Fruit fly (Drosophila melanogaster) S2 (cell line): ENCODE data around the gene CASK.

Experiments
- CG8478 ChIP-seq: fragments of >200 bp; optimal IDR thresholded peaks from 2 replicates; lab custom pipeline; 2018
- CTCF ChIP-seq, 2 experiments: fragments of >200 bp; optimal IDR thresholded peaks; 2 replicates each; lab custom pipeline; 2018

The CASK gene

DNA sequence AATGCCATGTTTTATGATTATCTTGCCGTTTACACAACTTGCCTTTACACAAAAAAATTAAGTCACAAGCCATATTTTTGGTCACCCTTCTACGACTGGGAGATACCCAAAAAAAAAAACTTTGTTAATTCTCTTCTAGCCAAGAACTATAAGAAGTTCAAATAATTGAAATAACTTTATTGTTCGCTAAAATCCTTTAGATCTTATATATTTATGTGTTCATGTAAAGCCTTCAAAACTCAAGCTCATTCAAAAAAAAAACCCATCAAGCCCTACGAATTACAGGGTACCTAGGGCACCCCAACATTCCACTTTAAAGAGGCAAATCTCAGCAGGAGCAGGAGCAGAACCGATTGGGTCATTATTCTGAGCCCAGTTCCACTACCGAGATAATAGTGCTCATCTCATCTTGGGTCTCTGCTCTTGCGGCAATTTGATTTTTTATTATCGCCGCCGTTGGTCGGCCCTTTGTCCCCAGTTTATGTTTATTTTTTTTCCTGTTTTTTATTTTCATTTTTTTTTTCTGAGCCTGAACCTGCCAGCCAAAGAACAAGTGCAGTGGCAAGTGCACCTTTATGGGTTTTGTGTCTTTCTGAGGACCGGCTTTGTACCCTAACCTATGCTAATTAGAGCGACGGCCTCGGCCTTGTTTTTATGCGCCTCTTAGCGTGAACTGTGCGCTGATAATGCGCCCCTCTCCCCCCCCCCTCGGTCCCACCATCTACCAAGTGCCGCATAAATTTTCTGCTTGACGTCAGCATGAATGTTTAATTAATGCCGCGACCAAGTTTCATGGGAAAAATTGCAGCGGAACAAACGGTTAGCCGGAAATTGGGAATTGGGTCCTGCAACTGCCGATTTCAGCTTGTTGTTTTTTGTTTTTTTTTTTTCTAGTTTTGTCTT lies 19.3 kb upstream of the CASK start:
- TF ChIP-seq CG8478 (lab: Kevin White, UChicago), result no peak
- TF ChIP-seq CTCF (optimal IDR thresholded peaks at IDR 0.05; lab: Kevin White, UChicago), result no peak

DNA sequence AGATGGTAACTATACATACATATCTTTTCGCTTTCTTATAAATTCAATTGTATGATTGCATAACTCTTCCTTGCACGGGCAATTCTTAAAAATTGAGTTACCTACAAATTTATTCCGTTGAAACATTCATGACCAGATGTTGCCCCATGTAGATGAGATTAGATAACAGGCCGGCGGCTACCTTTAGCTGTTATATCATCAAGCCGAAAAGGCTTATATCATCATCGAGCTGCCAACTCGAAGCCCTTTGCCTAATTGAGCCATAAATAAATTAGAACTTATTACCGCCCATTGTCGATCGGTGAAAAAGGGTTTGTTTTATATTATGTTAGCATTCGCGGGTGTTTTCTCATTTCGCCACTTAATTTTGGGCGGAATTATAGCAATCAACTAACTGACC lies 18.0 kb upstream of the CASK start:
- TF ChIP-seq CTCF (optimal IDR thresholded peaks at IDR 0.05; lab: Kevin White, UChicago) (no peak), CG8478 (lab: Kevin White, UChicago) (no peak)

DNA sequence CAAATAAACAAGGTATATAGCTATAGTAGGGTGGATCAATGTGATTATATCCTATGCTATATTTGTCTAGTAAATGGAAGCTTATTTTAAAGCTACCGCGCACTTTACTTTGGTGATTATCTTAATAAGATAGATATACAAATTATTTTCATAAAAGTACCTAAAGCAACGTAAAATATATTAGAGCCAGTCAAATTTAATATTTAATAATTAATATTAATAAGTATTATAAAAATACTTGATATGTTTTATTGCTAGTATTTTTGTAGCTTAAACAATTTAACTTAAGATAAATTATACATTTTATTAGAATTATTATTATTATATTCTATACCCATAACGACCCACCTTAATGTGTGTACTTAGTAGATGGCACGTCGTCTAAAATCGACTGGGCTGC lies 17.2 kb upstream of the CASK start:
- TF ChIP-seq CG8478 (lab: Kevin White, UChicago) (no peak), CTCF (optimal IDR thresholded peaks at IDR 0.05; lab: Kevin White, UChicago) (no peak)

DNA sequence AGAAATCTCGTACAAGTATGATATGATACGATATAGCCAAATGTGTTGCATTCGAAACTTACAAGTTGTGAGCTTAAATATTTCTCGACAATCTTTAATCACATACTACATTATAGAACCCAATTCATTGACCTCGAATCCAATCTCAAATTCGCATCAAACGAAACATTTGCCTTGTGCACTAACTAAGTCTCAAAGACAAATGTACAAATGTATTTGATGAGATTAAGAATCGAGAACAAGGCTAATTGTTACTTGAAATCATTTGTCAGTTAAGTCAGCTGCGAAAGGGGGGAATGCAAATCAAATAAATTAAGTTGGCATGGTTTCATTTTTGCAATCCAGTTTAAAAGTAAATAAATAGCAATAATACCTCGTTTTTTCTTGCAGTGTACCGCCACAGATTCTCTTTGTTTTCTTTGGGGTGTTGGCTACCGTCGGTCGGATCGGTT lies 16.1 kb upstream of the CASK start:
- TF ChIP-seq CG8478 (lab: Kevin White, UChicago), result no peak
- TF ChIP-seq CTCF (optimal IDR thresholded peaks at IDR 0.05; lab: Kevin White, UChicago), result no peak

DNA sequence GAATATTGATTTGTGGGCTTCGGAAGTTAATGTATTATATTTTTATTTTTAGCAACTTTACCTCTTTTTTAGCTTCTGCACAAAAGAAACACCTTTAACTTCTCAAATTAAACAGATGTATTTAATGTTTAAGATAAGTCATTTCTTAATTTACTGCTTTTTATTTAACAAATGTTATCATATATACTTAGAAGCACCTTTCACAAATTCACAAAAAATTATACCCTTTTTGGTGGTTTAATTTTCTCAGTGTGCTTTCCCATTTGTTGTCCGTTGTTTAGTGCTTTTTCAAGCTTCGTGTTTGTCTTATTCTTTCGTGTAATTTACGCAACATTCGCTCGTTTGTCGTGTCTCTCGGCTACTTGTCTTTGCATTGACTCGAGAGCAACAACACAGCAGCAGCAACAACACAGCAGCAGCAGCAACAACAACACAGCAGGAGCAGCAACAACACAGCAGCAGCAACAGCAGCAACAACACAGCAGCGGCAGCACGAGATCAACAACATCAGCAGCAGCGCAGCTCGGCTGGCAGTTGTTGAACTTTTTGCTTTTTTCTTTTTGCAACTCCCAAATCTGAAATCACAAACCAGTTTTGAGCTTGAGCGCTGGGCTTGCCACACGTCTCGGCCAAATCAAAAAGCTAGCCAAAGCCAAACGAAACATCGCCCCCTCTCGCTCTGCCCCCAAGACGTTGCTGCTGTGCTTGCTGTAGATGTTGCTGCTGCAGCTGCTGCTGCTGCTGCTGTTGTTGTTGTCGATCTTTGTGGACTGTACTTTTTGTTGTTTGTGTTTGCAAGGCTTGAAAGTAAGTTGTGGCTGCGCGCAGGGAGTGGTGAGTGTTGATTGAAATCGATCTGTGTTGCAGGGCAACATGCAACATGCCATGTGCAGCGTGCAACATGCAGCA lies 14.8 kb upstream of the CASK start:
- TF ChIP-seq CG8478 (lab: Kevin White, UChicago), result no peak
- TF ChIP-seq CTCF (optimal IDR thresholded peaks at IDR 0.05; lab: Kevin White, UChicago), result no peak

DNA sequence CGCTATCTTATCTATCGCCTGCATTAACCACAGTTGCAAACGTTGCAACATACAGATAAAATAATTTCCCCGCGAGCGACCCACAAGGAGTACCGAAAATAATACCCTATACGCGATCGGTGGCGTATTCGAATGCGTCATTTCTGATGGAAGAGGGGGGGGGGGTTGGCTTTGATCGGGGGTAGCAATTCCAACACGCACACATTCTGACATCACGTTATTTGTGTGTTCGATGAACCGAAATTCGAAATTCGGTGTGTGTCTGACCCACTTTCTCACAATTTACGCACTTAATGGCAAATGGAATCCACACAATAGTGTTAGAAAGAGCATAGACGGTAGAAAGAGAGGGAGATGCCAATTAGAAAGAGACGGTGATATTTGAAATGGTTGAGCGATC lies 14.1 kb upstream of the CASK start:
- TF ChIP-seq CTCF (optimal IDR thresholded peaks at IDR 0.05; lab: Kevin White, UChicago) (no peak), CG8478 (lab: Kevin White, UChicago) (no peak)

DNA sequence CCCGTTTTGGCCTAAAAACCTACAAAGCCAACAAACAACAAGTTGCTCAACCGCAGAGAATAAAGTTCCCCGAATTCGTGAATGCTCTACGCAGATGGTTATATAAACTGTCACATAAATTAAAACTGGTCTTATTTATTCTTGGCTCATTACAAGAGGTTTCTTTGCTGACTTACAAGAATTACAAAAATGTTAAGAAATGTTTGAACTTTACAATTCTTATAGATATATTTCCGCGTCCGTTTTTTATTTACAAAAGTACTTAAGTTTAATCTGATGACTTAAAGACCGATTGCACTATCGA lies 13.7 kb upstream of the CASK start:
- no peak for TF ChIP-seq CTCF (optimal IDR thresholded peaks at IDR 0.05; lab: Kevin White, UChicago)
- no peak for TF ChIP-seq CG8478 (lab: Kevin White, UChicago)

DNA sequence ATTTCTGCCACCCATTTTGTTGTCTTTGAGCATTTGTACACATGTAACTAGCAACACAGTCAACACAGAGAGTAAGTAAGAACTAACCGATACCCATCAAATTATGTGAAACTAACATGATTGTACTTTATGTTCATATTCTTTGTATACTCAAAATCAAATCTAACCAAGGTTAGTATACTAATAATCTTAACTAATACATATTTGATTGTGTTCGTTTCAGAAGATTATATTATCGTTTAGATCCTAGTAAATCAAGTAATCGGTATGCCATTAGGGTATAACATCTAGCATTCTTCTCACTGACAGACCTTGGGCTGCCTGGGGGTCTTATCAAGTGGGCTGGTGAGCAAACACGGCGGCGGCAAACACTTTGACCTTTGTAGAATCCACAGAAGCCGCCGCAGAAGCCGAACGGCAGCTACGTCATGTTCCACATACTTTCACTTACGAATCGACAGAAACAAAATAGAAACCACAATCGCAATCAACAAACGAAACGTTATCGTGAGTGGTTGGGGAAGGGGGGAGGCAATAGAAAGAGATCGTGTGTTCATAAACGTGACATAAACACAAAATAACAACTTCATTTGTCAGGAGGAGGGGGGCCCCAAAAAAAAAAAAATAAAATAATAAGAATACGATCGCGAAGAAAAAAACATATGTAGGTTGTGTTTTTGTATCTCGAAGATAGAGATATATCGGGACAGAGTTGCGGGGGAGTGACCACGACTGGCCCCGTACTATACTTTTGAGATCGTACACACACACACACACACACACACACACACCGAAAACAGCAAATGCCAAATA lies 13.1 kb upstream of the CASK start:
- TF ChIP-seq CTCF (optimal IDR thresholded peaks at IDR 0.05; lab: Kevin White, UChicago) (no peak), CG8478 (lab: Kevin White, UChicago) (no peak)

DNA sequence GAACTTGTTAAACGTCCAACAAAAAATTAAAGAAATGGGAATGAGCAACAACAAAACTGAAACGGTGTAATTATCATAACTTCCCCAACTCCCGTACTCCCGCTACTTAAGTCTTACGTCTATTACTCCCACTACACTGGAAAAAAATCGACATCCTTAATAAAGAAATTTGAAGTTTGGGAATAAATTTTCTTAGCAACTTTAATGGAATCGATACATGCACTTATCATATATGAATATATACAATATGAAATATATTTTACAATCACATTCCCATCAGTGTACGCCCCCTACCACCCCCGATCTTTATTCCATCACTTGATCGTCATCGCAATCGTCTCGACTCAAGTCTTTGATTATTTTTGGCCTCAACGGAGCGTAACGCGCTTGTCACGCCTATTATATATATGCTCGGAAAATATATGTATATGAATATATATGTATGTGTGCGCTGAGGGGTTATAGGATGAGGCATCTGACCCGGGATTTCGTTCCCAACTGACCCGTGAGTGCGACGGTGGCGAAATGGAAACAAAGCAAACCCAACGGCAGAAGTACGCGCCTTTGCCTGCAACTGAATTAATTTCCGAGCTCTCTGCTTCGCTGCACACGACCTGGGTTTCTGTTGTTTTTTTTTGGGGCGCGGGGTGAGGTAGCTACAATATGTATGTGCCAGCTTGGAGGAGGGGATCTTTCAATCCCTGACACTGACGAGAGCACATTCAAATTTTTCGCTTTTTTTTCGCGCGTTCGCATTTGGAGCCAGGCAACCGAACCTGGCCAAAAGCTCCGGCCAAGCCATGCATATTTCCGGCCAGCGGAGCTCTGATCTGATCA lies 12.0 kb upstream of the CASK start:
- no peak for TF ChIP-seq CG8478 (lab: Kevin White, UChicago)
- TF ChIP-seq CTCF (optimal IDR thresholded peaks at IDR 0.05; lab: Kevin White, UChicago), result no peak

DNA sequence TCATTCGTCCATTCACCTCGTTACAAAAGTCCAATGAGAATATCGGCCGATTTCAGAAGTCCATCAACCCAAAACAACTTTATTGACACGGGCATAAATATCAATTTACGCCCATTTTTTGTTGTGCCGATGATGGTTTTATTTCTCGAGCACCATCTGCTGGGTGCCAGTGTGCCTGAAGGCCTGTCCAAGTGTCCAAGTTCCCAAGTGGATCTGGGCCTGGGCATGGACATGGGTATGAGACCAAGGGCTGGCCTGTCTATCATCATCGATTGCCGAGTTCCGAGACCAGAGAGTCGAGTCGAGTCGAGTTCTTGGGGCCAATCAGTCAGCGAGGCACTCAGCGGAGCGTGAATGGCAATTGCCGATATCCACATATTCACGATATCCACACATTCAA lies 9.7 kb upstream of the CASK start, which contains the start of gene Gr93a:
Gene Gr93a, plus strand, starts transcription at position 301 of the 400 bp plus-strand sequence.
- TF ChIP-seq CG8478 (lab: Kevin White, UChicago), result no peak
- no peak for TF ChIP-seq CTCF (optimal IDR thresholded peaks at IDR 0.05; lab: Kevin White, UChicago)

DNA sequence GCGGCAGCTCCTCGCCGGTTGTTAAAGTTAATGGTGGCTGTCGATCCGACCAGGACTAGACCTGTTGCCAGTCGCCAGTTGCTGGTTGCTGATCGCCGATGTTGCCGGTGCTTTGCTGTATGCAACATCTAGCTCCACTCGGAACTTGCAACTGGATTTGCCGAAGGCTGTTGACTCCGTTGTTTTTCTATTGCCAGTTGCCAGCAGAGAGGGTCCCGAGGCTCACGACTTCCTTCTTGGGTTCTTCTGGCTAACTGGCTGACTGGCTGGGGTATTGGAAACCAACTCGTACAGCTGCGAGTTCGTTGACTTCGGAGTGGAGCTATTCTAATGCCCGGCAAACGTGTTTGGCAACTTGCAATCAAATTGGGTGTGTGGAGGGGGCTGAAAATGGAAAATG lies 8.6 kb upstream of the CASK start:
- TF ChIP-seq CG8478 (lab: Kevin White, UChicago) (no peak), CTCF (optimal IDR thresholded peaks at IDR 0.05; lab: Kevin White, UChicago) (no peak)

DNA sequence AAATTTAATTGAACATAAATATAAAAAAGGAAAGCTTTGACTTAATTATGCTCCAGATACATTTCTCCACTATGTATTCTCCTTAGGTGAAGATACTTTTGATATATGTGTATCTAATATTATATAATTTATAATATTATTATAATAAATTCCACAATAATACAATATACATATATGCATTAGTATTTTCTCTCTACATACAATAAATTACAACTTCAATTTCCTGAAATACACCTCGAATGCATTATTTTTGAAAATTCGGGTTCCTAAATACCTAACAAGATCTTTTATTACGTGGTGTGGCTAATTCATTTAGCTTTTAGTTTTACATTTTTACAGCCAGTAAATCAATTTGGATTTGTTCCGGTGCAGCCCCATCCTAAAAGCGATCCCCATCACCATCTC lies 7.8 kb upstream of the CASK start:
- TF ChIP-seq CG8478 (lab: Kevin White, UChicago) (no peak), CTCF (optimal IDR thresholded peaks at IDR 0.05; lab: Kevin White, UChicago) (no peak)

DNA sequence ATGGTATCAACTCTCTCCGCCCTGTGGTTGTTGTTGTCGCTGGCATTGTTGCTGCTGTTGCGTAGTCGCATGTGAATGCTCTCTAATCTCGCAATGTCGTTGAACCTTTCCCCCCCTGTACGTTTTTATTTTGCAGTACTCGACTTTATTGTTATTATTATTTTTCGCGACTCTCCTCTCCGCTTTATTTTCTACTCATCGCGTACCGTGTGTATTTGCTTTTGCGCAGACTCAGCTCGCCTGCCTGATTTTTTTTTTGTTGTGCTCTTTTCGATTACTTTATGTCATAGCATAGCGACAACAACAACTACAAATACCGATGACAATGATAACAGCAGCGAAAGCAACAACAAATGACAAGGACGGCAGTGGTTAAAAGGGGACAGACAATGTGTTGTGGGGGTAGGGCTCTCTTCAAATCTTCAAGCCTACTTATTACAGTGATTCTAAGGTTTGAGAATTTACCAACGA lies 7.0 kb upstream of the CASK start:
- TF ChIP-seq CTCF (optimal IDR thresholded peaks at IDR 0.05; lab: Kevin White, UChicago), result no peak
- TF ChIP-seq CG8478 (lab: Kevin White, UChicago), result no peak
